Fruit fly (Drosophila melanogaster) whole organism, embryonic: ENCODE measurements around the gene CG43338.
A peak's percentile ranks its signal among the peaks of the same experiment; 100 is the strongest.

Experiments used
- Antp ChIP-seq: fragments of 200-800 bp; sonication (Bioruptor generic); optimal IDR thresholded peaks from 3 replicates; lab custom pipeline; 2016; ENCODE audit warnings: missing biosample characterization, missing genetic modification characterization
- Atf-2 ChIP-seq: fragments of 200-800 bp; sonication (Bioruptor generic); optimal IDR thresholded peaks from 2 replicates; lab custom pipeline; 2016; ENCODE audit warnings: missing biosample characterization, missing genetic modification characterization
- Atf6 ChIP-seq: fragments of 200-800 bp; sonication (Bioruptor generic); IDR thresholded peaks from 2 replicates; pipeline ENCODE4 v1.3.6; 2022; ENCODE audit warnings: missing biosample characterization, missing genetic modification characterization
- Bgb ChIP-seq: fragments of 200-800 bp; sonication (Bioruptor generic); IDR thresholded peaks from 2 replicates; pipeline ENCODE4 v1.3.6; 2022; ENCODE audit warnings: missing biosample characterization, missing genetic modification characterization; ENCODE audit not compliant: partially characterized antibody
- BtbVII ChIP-seq: fragments of 200-800 bp; sonication (Bioruptor generic); optimal IDR thresholded peaks from 3 replicates; lab custom pipeline; 2017; ENCODE audit warnings: missing biosample characterization, mild to moderate bottlenecking, missing genetic modification characterization
- CG1024 ChIP-seq: fragments of 200-800 bp; sonication (Bioruptor generic); IDR thresholded peaks from 2 replicates; pipeline ENCODE4 v1.3.6; 2022; ENCODE audit warnings: missing biosample characterization, missing genetic modification characterization
- CG10654 ChIP-seq: fragments of 200-800 bp; sonication (Bioruptor generic); optimal IDR thresholded peaks from 2 replicates; lab custom pipeline; 2016; ENCODE audit warnings: missing biosample characterization, missing genetic modification characterization
- CG10979 ChIP-seq: fragments of 200-800 bp; sonication (Bioruptor generic); optimal IDR thresholded peaks from 2 replicates; lab custom pipeline; 2018; ENCODE audit warnings: missing biosample characterization, mild to moderate bottlenecking, missing genetic modification characterization, moderate library complexity
- CG12219 ChIP-seq: fragments of 200-800 bp; sonication (Bioruptor generic); optimal IDR thresholded peaks from 3 replicates; lab custom pipeline; 2018; ENCODE audit warnings: missing biosample characterization, mild to moderate bottlenecking, missing genetic modification characterization
- CG12299 ChIP-seq: fragments of 200-800 bp; sonication (Bioruptor generic); optimal IDR thresholded peaks from 2 replicates; lab custom pipeline; 2018; ENCODE audit warnings: missing biosample characterization, mild to moderate bottlenecking, missing genetic modification characterization
- CG13624 ChIP-seq: fragments of 200-800 bp; sonication (Bioruptor generic); optimal IDR thresholded peaks from 2 replicates; lab custom pipeline; 2016; ENCODE audit warnings: missing biosample characterization, missing genetic modification characterization
- CG14965 ChIP-seq: fragments of 200-800 bp; sonication (Bioruptor generic); optimal IDR thresholded peaks from 2 replicates; lab custom pipeline; 2016; ENCODE audit warnings: missing biosample characterization, missing genetic modification characterization, borderline replicate concordance
- CG16863 ChIP-seq: fragments of 200-800 bp; sonication (Bioruptor generic); optimal IDR thresholded peaks from 3 replicates; lab custom pipeline; 2016; ENCODE audit warnings: missing biosample characterization, missing genetic modification characterization
- CG18262 ChIP-seq: fragments of 200-800 bp; optimal IDR thresholded peaks from 3 replicates; lab custom pipeline; 2019; ENCODE audit warnings: missing biosample characterization, mild to moderate bottlenecking, missing genetic modification characterization, moderate library complexity
- CG18476 ChIP-seq: fragments of 200-800 bp; sonication (Bioruptor generic); optimal IDR thresholded peaks from 2 replicates; lab custom pipeline; 2016; ENCODE audit warnings: missing biosample characterization, mild to moderate bottlenecking, missing genetic modification characterization
- CG32532 ChIP-seq: fragments of 200-800 bp; sonication (Bioruptor generic); IDR thresholded peaks from 2 replicates; pipeline ENCODE4 v1.3.6; 2022; ENCODE audit warnings: missing biosample characterization, missing genetic modification characterization
- CG4282 ChIP-seq: fragments of 200-800 bp; sonication (Bioruptor generic); optimal IDR thresholded peaks from 2 replicates; lab custom pipeline; 2016; ENCODE audit warnings: missing biosample characterization, missing genetic modification characterization
- CG4328 ChIP-seq: fragments of 200-800 bp; sonication (Bioruptor generic); optimal IDR thresholded peaks from 3 replicates; lab custom pipeline; 2017; ENCODE audit warnings: missing biosample characterization, missing genetic modification reagents, missing genetic modification characterization
- CG4424 ChIP-seq: fragments of 200-800 bp; sonication (Bioruptor generic); optimal IDR thresholded peaks from 3 replicates; lab custom pipeline; 2016; ENCODE audit warnings: missing biosample characterization, missing genetic modification characterization
- CG6272 ChIP-seq: fragments of 200-800 bp; sonication (Bioruptor generic); IDR thresholded peaks from 2 replicates; pipeline ENCODE4 v1.3.6; 2022; ENCODE audit warnings: missing biosample characterization, missing genetic modification characterization
- CG7271 ChIP-seq: fragments of 200-800 bp; sonication (Bioruptor generic); optimal IDR thresholded peaks from 2 replicates; lab custom pipeline; 2018; ENCODE audit warnings: missing biosample characterization, mild to moderate bottlenecking, missing genetic modification characterization, moderate library complexity
- CG7357 ChIP-seq: fragments of 200-800 bp; sonication (Bioruptor generic); IDR thresholded peaks from 3 replicates; pipeline ENCODE4 v1.3.6; 2022; ENCODE audit warnings: missing biosample characterization, missing genetic modification characterization
- CG7928 ChIP-seq: fragments of 200-800 bp; sonication (Bioruptor generic); optimal IDR thresholded peaks from 2 replicates; lab custom pipeline; 2017; ENCODE audit warnings: missing biosample characterization, mild to moderate bottlenecking, missing genetic modification characterization
- CG8089 ChIP-seq: fragments of 200-800 bp; sonication (Bioruptor generic); optimal IDR thresholded peaks from 3 replicates; lab custom pipeline; 2016; ENCODE audit warnings: missing biosample characterization, missing genetic modification characterization
- CG9215 ChIP-seq: fragments of 200-800 bp; sonication (Bioruptor generic); IDR thresholded peaks from 2 replicates; pipeline ENCODE4 v1.3.6; 2022; ENCODE audit warnings: missing biosample characterization, missing genetic modification characterization
- CG9876 ChIP-seq: fragments of 200-800 bp; sonication (Bioruptor generic); optimal IDR thresholded peaks from 2 replicates; lab custom pipeline; 2016; ENCODE audit warnings: missing biosample characterization, missing genetic modification characterization
- Chrac-16 ChIP-seq: fragments of 200-800 bp; sonication (Bioruptor generic); optimal IDR thresholded peaks from 3 replicates; lab custom pipeline; 2016; ENCODE audit warnings: missing biosample characterization, missing genetic modification characterization
- NC2α ChIP-seq: fragments of 200-800 bp; sonication (Bioruptor generic); optimal IDR thresholded peaks from 2 replicates; lab custom pipeline; 2016; ENCODE audit warnings: missing biosample characterization, missing genetic modification characterization
- Nf-YC ChIP-seq: fragments of 200-800 bp; optimal IDR thresholded peaks from 3 replicates; lab custom pipeline; 2019; ENCODE audit warnings: missing biosample characterization, mild to moderate bottlenecking, missing genetic modification characterization, moderate library complexity
- Optix ChIP-seq: fragments of 200-800 bp; sonication (Bioruptor generic); IDR thresholded peaks from 3 replicates; pipeline ENCODE4 v1.3.6; 2022; ENCODE audit warnings: missing biosample characterization, missing genetic modification characterization
- amos ChIP-seq: fragments of 200-800 bp; sonication (Bioruptor generic); IDR thresholded peaks from 2 replicates; pipeline ENCODE4 v1.3.6; 2022; ENCODE audit warnings: missing biosample characterization, missing genetic modification characterization; ENCODE audit not compliant: partially characterized antibody
- cwo ChIP-seq: fragments of 200-800 bp; sonication (Bioruptor generic); optimal IDR thresholded peaks from 3 replicates; lab custom pipeline; 2017; ENCODE audit warnings: missing biosample characterization, missing genetic modification characterization, mild to moderate bottlenecking, moderate library complexity, missing genetic modification reagents
- dimm ChIP-seq: fragments of 200-800 bp; sonication (Bioruptor generic); IDR thresholded peaks from 2 replicates; pipeline ENCODE4 v1.3.6; 2022; ENCODE audit warnings: missing biosample characterization, missing genetic modification characterization
- disco-r ChIP-seq: fragments of 200-800 bp; sonication (Bioruptor generic); optimal IDR thresholded peaks from 2 replicates; lab custom pipeline; 2016; ENCODE audit warnings: missing biosample characterization, missing genetic modification characterization
- gce ChIP-seq: fragments of 200-800 bp; sonication (Bioruptor generic); IDR thresholded peaks from 3 replicates; pipeline ENCODE4 v1.3.6; 2022; ENCODE audit warnings: missing biosample characterization, missing genetic modification characterization
- hbn ChIP-seq: fragments of 200-800 bp; sonication (Bioruptor generic); IDR thresholded peaks from 2 replicates; pipeline ENCODE4 v1.3.6; 2022; ENCODE audit warnings: missing biosample characterization, missing genetic modification characterization; ENCODE audit not compliant: partially characterized antibody
- insv ChIP-seq, 2 experiments: fragments of 200-800 bp; sonication (Bioruptor generic); optimal IDR thresholded peaks; 3 replicates each; lab custom pipeline; 2016 to 2018; ENCODE audit warnings: missing biosample characterization in 2 of 2, missing genetic modification characterization in 2 of 2
- lola ChIP-seq, 3 experiments: fragments of >200 bp in 2 of 3; fragments of 200-800 bp in 1 of 3; sonication (Bioruptor generic) in 1 of 3; optimal IDR thresholded peaks; 2 replicates each; lab custom pipeline; 2017 to 2019; ENCODE audit warnings: missing biosample characterization in 3 of 3, missing genetic modification characterization in 3 of 3, mild to moderate bottlenecking in 1 of 3, moderate library complexity in 1 of 3
- lov ChIP-seq, 2 experiments: fragments of 200-800 bp in 1 of 2; fragments of >200 bp in 1 of 2; sonication (Bioruptor generic) in 1 of 2; IDR thresholded peaks in 1 of 2; optimal IDR thresholded peaks in 1 of 2; 2 replicates in 1 of 2; 3 replicates in 1 of 2; pipeline versions ENCODE4 v1.3.6 to Lab custom; 2017 to 2022; ENCODE audit warnings: missing biosample characterization in 1 of 2, missing genetic modification characterization in 1 of 2
- mam ChIP-seq: fragments of 200-800 bp; sonication (Bioruptor generic); optimal IDR thresholded peaks from 3 replicates; lab custom pipeline; 2016; ENCODE audit warnings: missing biosample characterization, missing genetic modification characterization
- nerfin-2 ChIP-seq: fragments of 200-800 bp; sonication (Bioruptor generic); IDR thresholded peaks from 2 replicates; pipeline ENCODE4 v1.3.6; 2022; ENCODE audit warnings: missing biosample characterization, missing genetic modification characterization; ENCODE audit not compliant: partially characterized antibody
- nmo ChIP-seq: fragments of 200-800 bp; sonication (Bioruptor generic); optimal IDR thresholded peaks from 2 replicates; lab custom pipeline; 2018; ENCODE audit warnings: missing biosample characterization, mild to moderate bottlenecking, missing genetic modification characterization, moderate library complexity
- pho ChIP-seq: fragments of 200-800 bp; sonication (Bioruptor generic); optimal IDR thresholded peaks from 2 replicates; lab custom pipeline; 2016; ENCODE audit warnings: missing biosample characterization, missing genetic modification characterization
- pita ChIP-seq: fragments of 200-800 bp; sonication (Bioruptor generic); optimal IDR thresholded peaks from 2 replicates; lab custom pipeline; 2017; ENCODE audit warnings: missing biosample characterization, mild to moderate bottlenecking, missing genetic modification characterization
- pnt ChIP-seq: fragments of 200-800 bp; sonication (Bioruptor generic); optimal IDR thresholded peaks from 3 replicates; lab custom pipeline; 2016; ENCODE audit warnings: missing biosample characterization, missing genetic modification characterization
- prd ChIP-seq, 3 experiments: fragments of >200 bp in 2 of 3; fragments of 200-800 bp in 1 of 3; sonication (Bioruptor generic) in 1 of 3; optimal IDR thresholded peaks in 2 of 3; IDR thresholded peaks in 1 of 3; 2 replicates in 2 of 3; 3 replicates in 1 of 3; pipeline versions ENCODE4 v1.3.6 to Lab custom; 2017 to 2022; ENCODE audit warnings: missing biosample characterization in 1 of 3, missing genetic modification characterization in 1 of 3
- slbo ChIP-seq: fragments of 200-800 bp; sonication (Bioruptor generic); IDR thresholded peaks from 2 replicates; pipeline ENCODE4 v1.3.6; 2022; ENCODE audit warnings: missing biosample characterization, missing genetic modification characterization
- trem ChIP-seq: fragments of 200-800 bp; optimal IDR thresholded peaks from 3 replicates; lab custom pipeline; 2019; ENCODE audit warnings: missing biosample characterization, mild to moderate bottlenecking, missing genetic modification characterization, moderate library complexity

The CG43338 gene

dm6 chr2L:18665952-18666606 lies 5.0 kb downstream of the CG43338 start (continued):
- TF ChIP-seq Antp (GFP tag; lab: Kevin White, UChicago) (peak; percentile 46), Nf-YC (tag; lab: Kevin White, UChicago) (no peak), CG14965 (GFP tag; lab: Kevin White, UChicago) (no peak), CG9876 (GFP tag; lab: Kevin White, UChicago) (peak; percentile 74), Optix (GFP tag; lab: Robert Waterston, UW) (peak; percentile 50; the same call in 1 of the 3 replicates), CG7271 (tag; lab: Kevin White, UChicago) (no peak), CG8089 (peak; percentile 30), CG12299 (tag; lab: Kevin White, UChicago) (no peak), CG10979 (tag; lab: Kevin White, UChicago) (peak; percentile 43), slbo (peak; percentile 84), mam (GFP tag; lab: Kevin White, UChicago) (peak; percentile 48), CG7357 (peak; percentile 29; the same call in 1 of the 3 replicates), Atf6 (no peak), pita (GFP tag; lab: Kevin White, UChicago) (peak; percentile 26), amos (GFP tag; lab: Robert Waterston, UW) (peak; percentile 68), CG4424 (GFP tag; lab: Kevin White, UChicago) (peak; percentile 34), CG12219 (GFP tag; lab: Kevin White, UChicago) (no peak), nmo (GFP tag; lab: Kevin White, UChicago) (peak; percentile 53), trem (no peak), BtbVII (GFP tag; lab: Kevin White, UChicago) (no peak), disco-r (peak; percentile 29), Chrac-16 (peak; percentile 43), CG32532 (GFP tag; lab: Robert Waterston, UW) (peak; percentile 85), CG7928 (GFP tag; lab: Kevin White, UChicago) (no peak), CG13624 (GFP tag; lab: Kevin White, UChicago) (peak; percentile 64), lov (optimal IDR thresholded peaks at IDR 0.05; lab: Kevin White, UChicago) (no peak), lov (GFP tag; IDR thresholded peaks at IDR 0.05; lab: Robert Waterston, UW) (no peak), nerfin-2 (GFP tag; lab: Robert Waterston, UW) (no peak), CG6272 (GFP tag; lab: Robert Waterston, UW) (peak; percentile 58; the same call in 1 of the 2 replicates), prd (optimal IDR thresholded peaks at IDR 0.05; lab: Kevin White, UChicago) (no peak), prd (GFP tag; IDR thresholded peaks at IDR 0.05; lab: Robert Waterston, UW) (peak; percentile 47; the same call in 2 of the 3 replicates), gce (GFP tag; lab: Robert Waterston, UW) (no peak), CG18476 (GFP tag; lab: Kevin White, UChicago) (no peak), pho (no peak), hbn (GFP tag; lab: Robert Waterston, UW) (no peak), Atf-2 (GFP tag; lab: Kevin White, UChicago) (peak; percentile 4), CG4282 (no peak), pnt (peak; percentile 69), CG9215 (no peak), dimm (GFP tag; lab: Robert Waterston, UW) (no peak), CG4328 (GFP tag; lab: Kevin White, UChicago) (no peak), CG1024 (GFP tag; lab: Robert Waterston, UW) (no peak), CG16863 (GFP tag; lab: Kevin White, UChicago) (peak; percentile 41), cwo (GFP tag; lab: Kevin White, UChicago) (no peak), Bgb (GFP tag; lab: Robert Waterston, UW) (peak; percentile 65), lola (GFP tag; optimal IDR thresholded peaks at IDR 0.05; lab: Kevin White, UChicago) (no peak), CG18262 (tag; lab: Kevin White, UChicago) (peak; percentile 35), NC2α (GFP tag; lab: Kevin White, UChicago) (peak; percentile 58), insv (GFP tag; optimal IDR thresholded peaks at IDR 0.05; lab: Kevin White, UChicago) (peak in 1 of 2 experiments; percentile 39), CG10654 (GFP tag; lab: Kevin White, UChicago) (peak; percentile 24)
